Fruit fly (Drosophila melanogaster): Measurements from ENCODE around the gene GluRIIA.

The GluRIIA gene

DNA sequence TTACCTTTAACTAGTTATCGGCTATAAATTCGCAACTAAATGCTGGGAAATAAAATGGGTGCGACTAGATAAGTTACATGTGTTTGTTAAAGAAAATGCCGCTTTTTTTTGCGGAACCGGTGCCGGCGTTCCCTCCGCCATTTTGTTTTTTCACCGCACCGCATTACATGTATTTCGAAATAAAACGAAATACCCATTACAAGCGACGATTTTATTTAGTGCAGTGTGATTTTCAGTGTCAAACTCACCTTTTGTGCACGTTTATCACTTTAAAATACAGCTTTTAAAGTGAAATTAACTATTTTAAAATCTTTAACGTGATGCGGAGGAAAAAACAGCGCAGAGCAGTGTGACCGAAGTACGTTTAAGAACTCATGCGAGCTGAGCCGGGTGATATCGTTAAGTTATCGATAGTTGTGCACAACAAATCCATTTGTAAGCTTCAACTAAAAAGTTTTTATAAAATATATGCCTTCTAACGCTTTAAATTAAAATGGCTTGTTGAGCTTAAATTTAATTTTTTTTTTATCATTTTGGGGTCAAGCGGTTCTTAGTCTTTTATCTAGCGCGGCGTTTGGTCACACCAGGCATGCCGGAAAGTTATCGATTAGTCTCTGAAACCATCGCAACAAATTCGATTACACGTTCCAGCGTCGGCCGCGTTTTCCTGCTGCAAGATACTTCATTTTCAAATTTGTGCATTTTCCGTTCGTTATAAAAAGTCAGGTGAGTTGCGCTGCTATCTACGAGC is 12.8 kb upstream of the GluRIIA start, which contains the start of the genes Hel25E and Lam:
Gene Hel25E (minus strand): TSS at position 380 of the 751 bp plus-strand sequence.
Gene Lam (plus strand): TSS at position 546 of the 751 bp plus-strand sequence.
- no peak for TF ChIP-seq CG17801 (GFP tag; optimal IDR thresholded peaks at IDR 0.05; ENCODE audit: partially characterized antibody)

dm6 chr2L:5542944-5543515 is 11.8 kb upstream of the GluRIIA start:
- TF ChIP-seq CG17801 (GFP tag; optimal IDR thresholded peaks at IDR 0.05; ENCODE audit: partially characterized antibody) = peak; percentile 20

dm6 chr2L:5546207-5546517 is 8.7 kb upstream of the GluRIIA start:
- TF ChIP-seq CG17801 (GFP tag; optimal IDR thresholded peaks at IDR 0.05; ENCODE audit: partially characterized antibody) = no peak

- TF ChIP-seq CG17801 (GFP tag; optimal IDR thresholded peaks at IDR 0.05; ENCODE audit: partially characterized antibody) = peak; percentile 53
Observed at dm6 chr2L:5546518-5547287, 8.2 kb upstream of the GluRIIA start, which contains the start of gene Oscillin. Gene Oscillin, plus strand, starts transcription at chr2L:5547086.

dm6 chr2L:5547288-5547777 is 7.5 kb upstream of the GluRIIA start:
- peak; percentile 37 for TF ChIP-seq CG17801 (GFP tag; optimal IDR thresholded peaks at IDR 0.05; ENCODE audit: partially characterized antibody)

DNA sequence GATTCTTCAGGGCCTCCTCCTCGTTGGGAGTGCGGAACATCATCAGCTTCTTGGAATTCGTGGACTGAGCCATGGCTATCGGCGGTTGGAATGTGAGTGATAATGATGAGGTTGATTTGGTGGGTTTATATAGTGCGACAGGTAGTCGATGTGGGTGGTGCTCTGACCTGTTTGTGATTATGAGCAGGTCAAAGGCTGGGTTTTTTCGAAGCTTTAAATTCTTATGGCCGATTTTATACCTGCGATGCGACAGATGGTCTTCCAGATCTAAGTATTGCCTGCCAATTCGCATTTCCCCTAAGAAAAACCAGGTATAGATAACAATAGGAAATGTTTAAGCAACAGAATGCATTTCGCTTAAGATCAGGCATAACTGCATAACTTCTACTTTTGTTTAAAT is 4.1 kb upstream of the GluRIIA start, which contains the start of gene CG14014:
Gene CG14014 (minus strand): TSS at position 101 of the 400 bp plus-strand sequence.
- TF ChIP-seq CG17801 (GFP tag; optimal IDR thresholded peaks at IDR 0.05; ENCODE audit: partially characterized antibody) = no peak

dm6 chr2L:5551538-5551937 is 3.3 kb upstream of the GluRIIA start, which contains the start of gene CG18269:
Gene CG18269, plus strand, starts transcription at chr2L:5551838.
- no peak for TF ChIP-seq CG17801 (GFP tag; optimal IDR thresholded peaks at IDR 0.05; ENCODE audit: partially characterized antibody)

dm6 chr2L:5553750-5554149 is 1.1 kb upstream of the GluRIIA start, which contains the start of the genes CG14013 and CG14017:
Gene CG14013, minus strand, starts transcription at chr2L:5553850.
Gene CG14017, plus strand, starts transcription at chr2L:5553897.
- TF ChIP-seq CG17801 (GFP tag; optimal IDR thresholded peaks at IDR 0.05; ENCODE audit: partially characterized antibody) = no peak

DNA sequence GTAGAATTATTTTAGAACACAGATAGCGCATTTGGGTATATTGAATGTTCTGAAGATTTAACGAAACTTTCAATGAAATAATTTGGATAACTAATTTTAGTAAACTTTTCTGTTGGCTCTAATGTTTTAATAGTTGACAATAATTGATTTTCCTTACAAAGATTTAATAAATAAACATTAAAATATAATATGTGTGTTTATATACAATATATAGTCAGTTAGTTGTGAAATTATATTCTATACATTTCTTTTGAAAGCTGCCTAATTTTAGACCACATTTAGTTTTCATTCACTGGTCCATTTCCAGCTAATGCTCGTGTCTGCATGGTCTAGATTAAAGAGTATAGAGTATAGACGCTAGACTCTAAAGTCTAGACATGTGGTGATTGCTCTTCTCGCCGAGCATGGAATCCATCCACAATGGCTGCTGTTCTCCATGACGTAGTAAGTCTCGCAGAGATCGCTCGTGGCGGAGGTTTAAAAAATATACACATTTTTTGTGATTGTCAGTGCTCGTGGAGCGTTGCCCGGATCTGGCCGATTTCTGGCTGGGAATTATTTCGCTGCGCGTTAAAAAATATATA is 4.0 kb downstream of the GluRIIA start, which contains the start of gene GluRIIB:
Gene GluRIIB (plus strand): TSS at position 534 of the 584 bp plus-strand sequence.
- no peak for TF ChIP-seq CG17801 (GFP tag; optimal IDR thresholded peaks at IDR 0.05; ENCODE audit: partially characterized antibody)

DNA sequence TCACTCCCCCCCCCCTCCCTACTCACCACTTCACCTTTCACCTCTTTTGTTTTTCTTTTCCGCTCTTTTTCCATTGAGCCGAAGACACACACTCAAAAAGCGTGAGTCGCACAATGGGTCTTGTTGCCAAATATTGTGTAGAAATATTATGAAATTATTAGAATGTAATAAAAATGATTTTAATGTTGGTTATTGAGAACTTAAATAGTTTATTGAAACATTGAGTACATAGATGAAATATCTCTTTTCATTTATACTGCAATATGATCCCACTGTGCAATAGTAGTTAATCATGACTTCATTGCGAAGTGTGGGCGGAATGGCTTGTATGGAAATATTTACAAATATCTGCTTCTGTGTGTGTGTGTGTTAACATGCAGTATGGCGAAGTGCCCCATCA is 12.2 kb downstream of the GluRIIA start:
- TF ChIP-seq CG17801 (GFP tag; optimal IDR thresholded peaks at IDR 0.05; ENCODE audit: partially characterized antibody) = no peak

DNA sequence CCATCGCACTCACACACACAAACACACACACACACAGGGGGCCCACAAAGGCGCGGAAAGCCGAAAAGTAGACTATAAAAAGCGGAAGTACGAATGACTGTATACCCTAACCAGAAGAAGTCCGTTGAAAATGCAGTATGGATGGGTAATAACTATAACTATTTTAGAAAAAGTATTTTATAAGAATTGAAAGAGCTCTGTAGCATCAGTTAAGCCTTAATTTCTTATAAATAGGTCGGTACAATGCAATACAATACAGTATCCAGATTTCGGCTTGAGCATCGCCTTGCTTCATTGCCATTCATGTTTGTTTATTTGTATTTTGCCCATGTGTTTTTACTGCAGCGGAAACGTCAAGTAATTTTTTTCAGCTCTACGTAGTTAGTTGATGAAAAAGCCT is 14.6 kb downstream of the GluRIIA start:
- TF ChIP-seq CG17801 (GFP tag; optimal IDR thresholded peaks at IDR 0.05; ENCODE audit: partially characterized antibody) = no peak

DNA sequence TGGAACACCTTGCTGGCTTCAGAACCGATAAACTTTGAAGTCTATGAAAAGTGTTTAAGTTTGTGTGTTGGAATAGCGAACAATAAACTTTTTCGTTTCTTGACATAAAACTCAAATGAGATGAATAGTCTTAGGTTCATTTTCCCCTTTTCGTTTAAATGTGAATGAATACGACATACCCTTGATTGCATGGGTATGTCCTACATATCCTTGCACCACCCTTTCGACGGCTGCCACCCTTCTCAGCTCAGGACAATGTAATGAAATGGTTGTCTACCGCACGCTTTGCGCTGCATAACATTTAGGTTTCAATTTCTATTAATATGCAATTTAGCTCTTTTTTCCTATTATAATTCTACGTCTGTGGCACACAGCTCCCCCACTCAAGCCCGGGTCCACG is 26.1 kb downstream of the GluRIIA start, which contains the start of gene CG14011:
Gene CG14011 (minus strand): TSS at position 101 of the 400 bp plus-strand sequence.
- no peak for TF ChIP-seq CG17801 (GFP tag; optimal IDR thresholded peaks at IDR 0.05; ENCODE audit: partially characterized antibody)

- TF ChIP-seq CG17801 (GFP tag; optimal IDR thresholded peaks at IDR 0.05; ENCODE audit: partially characterized antibody) = no peak
Observed at dm6 chr2L:5588314-5588713, 33.4 kb downstream of the GluRIIA start, which contains the start of gene CG7251. Gene CG7251, minus strand, starts transcription at chr2L:5588414.

dm6 chr2L:5593839-5594238 is 39.0 kb downstream of the GluRIIA start:
- TF ChIP-seq CG17801 (GFP tag; optimal IDR thresholded peaks at IDR 0.05; ENCODE audit: partially characterized antibody) = no peak

DNA sequence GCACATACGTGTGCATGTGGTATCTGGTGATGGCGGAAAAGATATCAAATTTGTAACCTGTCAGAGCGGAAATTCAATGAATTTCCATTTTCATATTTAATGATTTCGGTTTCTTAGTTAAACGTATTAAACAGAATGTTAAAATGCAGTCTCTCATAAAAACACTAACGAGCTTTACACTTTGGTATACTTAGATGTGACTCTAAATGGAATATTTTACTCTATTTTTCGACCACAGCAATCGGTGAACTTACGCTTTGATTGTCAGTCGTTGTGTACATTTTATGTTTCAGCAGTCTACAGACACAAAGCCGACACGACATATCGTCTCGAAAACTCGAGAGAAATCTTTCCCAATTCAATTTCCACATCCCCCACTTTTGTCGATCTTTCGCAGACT is 41.7 kb downstream of the GluRIIA start, which contains the start of gene CG18266:
Gene CG18266 (plus strand): TSS at position 301 of the 400 bp plus-strand sequence.
- no peak for TF ChIP-seq CG17801 (GFP tag; optimal IDR thresholded peaks at IDR 0.05; ENCODE audit: partially characterized antibody)
